Fruit fly (Drosophila melanogaster): ENCODE data around the gene GatB.

DNA sequence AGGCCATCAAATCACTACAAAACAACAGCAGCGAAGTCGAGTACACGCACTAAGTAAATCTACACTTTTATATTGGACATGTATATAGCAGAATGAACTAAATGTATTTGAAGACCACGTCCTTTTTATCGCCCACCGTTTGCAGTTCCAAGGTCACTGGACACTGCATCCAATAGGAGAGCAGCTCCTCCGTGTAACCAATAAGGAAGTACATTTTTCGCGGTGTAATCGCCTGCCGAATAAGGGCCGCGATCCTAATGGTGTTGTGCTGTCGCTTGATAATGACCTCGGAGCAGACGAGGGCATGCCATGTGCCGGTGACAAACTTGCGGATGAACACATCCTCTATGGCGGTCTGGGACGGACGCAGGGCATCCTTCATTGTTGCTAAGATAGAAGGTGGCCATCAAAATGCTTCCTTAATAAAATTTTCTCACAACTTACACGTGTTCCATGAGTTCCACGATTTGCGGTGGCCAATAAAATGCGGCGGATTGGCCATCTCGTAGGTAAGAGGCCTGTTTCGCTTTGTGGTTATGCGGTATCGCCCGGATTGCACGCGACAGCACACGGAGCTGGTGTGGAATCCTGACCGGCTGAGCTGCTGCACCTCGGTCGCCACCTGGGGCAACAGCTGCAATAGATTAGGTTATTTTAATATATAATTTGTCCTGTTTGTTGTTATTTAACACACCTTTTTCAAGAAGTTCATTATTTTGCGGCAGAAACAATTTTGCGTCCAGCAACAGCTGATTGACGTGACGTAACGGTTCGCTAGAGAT, 32.9 kb upstream of the GatB start, which contains the start of gene mRpS24:
- TF ChIP-seq fd96Ca (GFP tag; IDR thresholded peaks at IDR 0.05) = no peak
- no peak for TF ChIP-seq CG34367 (tag; optimal IDR thresholded peaks at IDR 0.05)
- TF ChIP-seq Pif1A (GFP tag; optimal IDR thresholded peaks at IDR 0.05) = no peak
- no peak for TF ChIP-seq CG8159 (tag; optimal IDR thresholded peaks at IDR 0.05)
- TF ChIP-seq CG17806 (tag; optimal IDR thresholded peaks at IDR 0.05) = no peak
- TF ChIP-seq CG13204 (GFP tag; optimal IDR thresholded peaks at IDR 0.05) = no peak
- TF ChIP-seq D1 (tag; optimal IDR thresholded peaks at IDR 0.05) = no peak
- no peak for TF ChIP-seq CG12605 (GFP tag; IDR thresholded peaks at IDR 0.05)
- TF ChIP-seq EcR (GFP tag; optimal IDR thresholded peaks at IDR 0.05) = no peak
- TF ChIP-seq CG4496 (GFP tag; IDR thresholded peaks at IDR 0.05) = no peak
- no peak for TF ChIP-seq CG15710 (tag; optimal IDR thresholded peaks at IDR 0.05)
- TF ChIP-seq CG14655 (GFP tag; optimal IDR thresholded peaks at IDR 0.05) = no peak
- TF ChIP-seq gl (tag; optimal IDR thresholded peaks at IDR 0.05) = no peak
- TF ChIP-seq Snoo (tag; optimal IDR thresholded peaks at IDR 0.05) = no peak

Data from whole organism, pupa.